Fruit fly (Drosophila melanogaster): ENCODE data around the gene Sarm.

Gene Sarm

dm6 chr3L:8057823-8058189 is 5.9 kb upstream of the Sarm start:
- TF ChIP-seq CG1603 (tag; optimal IDR thresholded peaks at IDR 0.05): no peak
- TF ChIP-seq Deaf1 (tag; optimal IDR thresholded peaks at IDR 0.05): peak; percentile 1
- no peak for TF ChIP-seq CG15073 (GFP tag; optimal IDR thresholded peaks at IDR 0.05)
- TF ChIP-seq btn (GFP tag; optimal IDR thresholded peaks at IDR 0.05): no peak
- peak; percentile 34 for TF ChIP-seq nom (GFP tag; optimal IDR thresholded peaks at IDR 0.05)

dm6 chr3L:8058190-8058997 is 5.3 kb upstream of the Sarm start, which contains the start of gene bip1:
Gene bip1 (minus strand): TSS chr3L:8058713.
- TF ChIP-seq CG2116 (GFP tag; optimal IDR thresholded peaks at IDR 0.05) (no peak), CG7745 (tag; optimal IDR thresholded peaks at IDR 0.05) (peak; percentile 68), CG2202 (tag; optimal IDR thresholded peaks at IDR 0.05) (peak; percentile 39), MTF-1 (GFP tag; optimal IDR thresholded peaks at IDR 0.05; ENCODE audit: borderline replicate concordance) (peak; percentile 30), kah (GFP tag; optimal IDR thresholded peaks at IDR 0.05) (no peak), CG11560 (tag; IDR thresholded peaks at IDR 0.05) (no peak), Drgx (GFP tag; IDR thresholded peaks at IDR 0.05) (no peak), bsh (GFP tag; optimal IDR thresholded peaks at IDR 0.05) (peak in 1 of 2 experiments; percentile 47), unpg (GFP tag; optimal IDR thresholded peaks at IDR 0.05) (peak; percentile 22), CG32532 (GFP tag; IDR thresholded peaks at IDR 0.05) (peak; percentile 51; the same call in 1 of the 2 replicates), eve (GFP tag; optimal IDR thresholded peaks at IDR 0.05) (peak in 1 of 2 experiments; percentile 76), Stat92E (GFP tag; optimal IDR thresholded peaks at IDR 0.05) (peak in 1 of 3 experiments; percentile 12), CG8765 (GFP tag; IDR thresholded peaks at IDR 0.05) (no peak), da (GFP tag; optimal IDR thresholded peaks at IDR 0.05) (no peak), CG15269 (tag; optimal IDR thresholded peaks at IDR 0.05) (peak; percentile 39), cwo (GFP tag; optimal IDR thresholded peaks at IDR 0.05) (peak; percentile 26), nom (GFP tag; optimal IDR thresholded peaks at IDR 0.05) (no peak), CG15073 (GFP tag; optimal IDR thresholded peaks at IDR 0.05) (no peak), CG10543 (GFP tag; optimal IDR thresholded peaks at IDR 0.05) (peak; percentile 56), Doc2 (GFP tag; IDR thresholded peaks at IDR 0.05) (no peak), CG1233 (GFP tag; optimal IDR thresholded peaks at IDR 0.05) (peak; percentile 39), CG31365 (tag; optimal IDR thresholded peaks at IDR 0.05) (no peak), bigmax (GFP tag; optimal IDR thresholded peaks at IDR 0.05) (no peak), sug (tag; optimal IDR thresholded peaks at IDR 0.05) (peak; percentile 41), HHEX (GFP tag; optimal IDR thresholded peaks at IDR 0.05) (peak; percentile 32), CG11696 (GFP tag; IDR thresholded peaks at IDR 0.05) (no peak), wek (GFP tag; optimal IDR thresholded peaks at IDR 0.05) (peak; percentile 56), HmgD (GFP tag; optimal IDR thresholded peaks at IDR 0.05) (no peak), hkb (optimal IDR thresholded peaks at IDR 0.05) (no peak), hkb (GFP tag; IDR thresholded peaks at IDR 0.05) (peak; percentile 39), br (optimal IDR thresholded peaks at IDR 0.05) (no peak), BtbVII (GFP tag; optimal IDR thresholded peaks at IDR 0.05) (no peak), dmrt11E (tag; optimal IDR thresholded peaks at IDR 0.05) (peak; percentile 3), Optix (GFP tag; IDR thresholded peaks at IDR 0.05) (no peak), CG12659 (GFP tag; optimal IDR thresholded peaks at IDR 0.05) (no peak), Sox102F (GFP tag; optimal IDR thresholded peaks at IDR 0.05) (no peak), Aef1 (GFP tag; IDR thresholded peaks at IDR 0.05) (no peak), h (optimal IDR thresholded peaks at IDR 0.05) (no peak), Fer1 (GFP tag; optimal IDR thresholded peaks at IDR 0.05) (peak; percentile 17), CG3995 (GFP tag; optimal IDR thresholded peaks at IDR 0.05) (no peak), CG4328 (GFP tag; optimal IDR thresholded peaks at IDR 0.05) (peak; percentile 35), Hmr (GFP tag; optimal IDR thresholded peaks at IDR 0.05) (no peak), CG4707 (GFP tag; optimal IDR thresholded peaks at IDR 0.05) (peak; percentile 35), sens (GFP tag) (peak; percentile 81), CG13296 (GFP tag; optimal IDR thresholded peaks at IDR 0.05) (peak; percentile 20)

Measured in whole organism, embryonic.